Fruit fly (Drosophila melanogaster): ENCODE measurements around the gene CG4935.
A peak's percentile ranks its signal among the peaks of the same experiment; 100 is the strongest.

Gene CG4935

dm6 chr2L:16257227-16258071 is 4.5 kb upstream of the CG4935 start, which contains the start of the genes PRL-1 and EndoGI (continued):
- TF ChIP-seq CG17385 (GFP tag; optimal IDR thresholded peaks at IDR 0.05) (peak; percentile 84), rib (GFP tag; IDR thresholded peaks at IDR 0.05) (peak; percentile 45; the same call in 1 of the 2 replicates), nerfin-2 (GFP tag; IDR thresholded peaks at IDR 0.05; ENCODE audit: partially characterized antibody) (peak; percentile 100), ato (GFP tag; IDR thresholded peaks at IDR 0.05; ENCODE audit: partially characterized antibody) (peak; percentile 100)

dm6 chr2L:16263723-16264122 is 1.8 kb downstream of the CG4935 start:
- TF ChIP-seq CG9437 (GFP tag; optimal IDR thresholded peaks at IDR 0.05) (no peak), CG10979 (tag; optimal IDR thresholded peaks at IDR 0.05) (no peak), CG5953 (GFP tag; IDR thresholded peaks at IDR 0.05) (0 out of 2 replicates have a peak, but pooled peaks have one; percentile 36), CG15479 (GFP tag; optimal IDR thresholded peaks at IDR 0.05) (peak; percentile 11), salm (tag; optimal IDR thresholded peaks at IDR 0.05) (no peak), pzg (GFP tag; optimal IDR thresholded peaks at IDR 0.05) (no peak), Atf-2 (GFP tag; optimal IDR thresholded peaks at IDR 0.05) (no peak), odd (GFP tag; optimal IDR thresholded peaks at IDR 0.05) (no peak), exex (tag; optimal IDR thresholded peaks at IDR 0.05) (no peak), lola (GFP tag; optimal IDR thresholded peaks at IDR 0.05) (no peak), Dip2 (GFP tag; IDR thresholded peaks at IDR 0.05) (no peak), ewg (GFP tag; optimal IDR thresholded peaks at IDR 0.05) (peak; percentile 19), stwl (tag; optimal IDR thresholded peaks at IDR 0.05) (peak; percentile 36), cwo (GFP tag; optimal IDR thresholded peaks at IDR 0.05) (no peak), mirr (GFP tag; optimal IDR thresholded peaks at IDR 0.05) (no peak), CG16779 (GFP tag; IDR thresholded peaks at IDR 0.05) (peak; percentile 32; the same call in 1 of the 2 replicates), knrl (GFP tag; IDR thresholded peaks at IDR 0.05; ENCODE audit: partially characterized antibody) (peak; percentile 14; the same call in 1 of the 3 replicates), CG34422 (GFP tag; IDR thresholded peaks at IDR 0.05) (no peak), CG11398 (GFP tag; optimal IDR thresholded peaks at IDR 0.05) (no peak), D (optimal IDR thresholded peaks at IDR 0.05) (peak; percentile 4), D (GFP tag; optimal IDR thresholded peaks at IDR 0.05) (no peak), CG1792 (GFP tag; optimal IDR thresholded peaks at IDR 0.05) (no peak), CG2199 (GFP tag; IDR thresholded peaks at IDR 0.05) (0 out of 3 replicates have a peak, but pooled peaks have one; percentile 72), CG1832 (GFP tag; optimal IDR thresholded peaks at IDR 0.05) (peak; percentile 15), bsh (GFP tag; optimal IDR thresholded peaks at IDR 0.05) (no peak), CrebB (tag; optimal IDR thresholded peaks at IDR 0.05) (no peak), CG9797 (GFP tag; optimal IDR thresholded peaks at IDR 0.05) (no peak), onecut (GFP tag; IDR thresholded peaks at IDR 0.05) (no peak), HLH4C (GFP tag; IDR thresholded peaks at IDR 0.05; ENCODE audit: partially characterized antibody) (no peak), slbo (GFP tag; IDR thresholded peaks at IDR 0.05) (no peak), CG31441 (GFP tag; IDR thresholded peaks at IDR 0.05) (no peak), CG10959 (GFP tag; IDR thresholded peaks at IDR 0.05) (no peak), crol (GFP tag; IDR thresholded peaks at IDR 0.05) (peak; percentile 57; the same call in 1 of the 2 replicates), CG2889 (GFP tag; IDR thresholded peaks at IDR 0.05) (no peak), Rx (GFP tag; IDR thresholded peaks at IDR 0.05) (no peak), CG4820 (GFP tag; optimal IDR thresholded peaks at IDR 0.05) (no peak), CG18011 (GFP tag; optimal IDR thresholded peaks at IDR 0.05) (peak; percentile 94), Hand (GFP tag; optimal IDR thresholded peaks at IDR 0.05) (no peak), Fer2 (tag; optimal IDR thresholded peaks at IDR 0.05) (no peak), Stat92E (GFP tag; optimal IDR thresholded peaks at IDR 0.05) (no peak), shn (GFP tag; optimal IDR thresholded peaks at IDR 0.05) (no peak), CG15073 (GFP tag; optimal IDR thresholded peaks at IDR 0.05) (peak; percentile 86)
